Worm (Caenorhabditis elegans) whole organism, young adult: ENCODE measurements around the gene D2021.4.
A peak's percentile ranks its signal among the peaks of the same experiment; 100 is the strongest.

ENCODE experiments used
- B0019.2 ChIP-seq: fragments of 200-800 bp; sonication (Bioruptor generic); conservative IDR thresholded peaks from 2 replicates; pipeline ENCODE4 v1.3.6; 2022; ENCODE audit warnings: missing genetic modification reagents, missing genetic modification characterization, missing compliant biosample characterization
- B0336.3 ChIP-seq: fragments of 200-800 bp; sonication (Bioruptor generic); IDR thresholded peaks from 2 replicates; pipeline ENCODE4 v1.3.6; 2022; ENCODE audit warnings: missing genetic modification characterization, missing compliant biosample characterization
- C17E4.6 ChIP-seq: fragments of 200-800 bp; sonication (Bioruptor generic); IDR thresholded peaks from 2 replicates; pipeline ENCODE4 v1.3.6; 2022; ENCODE audit warnings: missing genetic modification reagents, missing genetic modification characterization, missing compliant biosample characterization
- F57C9.4 ChIP-seq: sonication (generic microtip); optimal IDR thresholded peaks from 2 replicates; lab custom pipeline; 2017; ENCODE audit warnings: mild to moderate bottlenecking, missing genetic modification characterization, missing compliant biosample characterization
- K12H6.12 ChIP-seq: fragments of 200-800 bp; sonication (Bioruptor generic); optimal IDR thresholded peaks from 2 replicates; lab custom pipeline; 2018; ENCODE audit warnings: mild to moderate bottlenecking, missing genetic modification characterization, missing compliant biosample characterization
- ZK185.1 ChIP-seq: sonication (generic microtip); optimal IDR thresholded peaks from 2 replicates; lab custom pipeline; 2016; ENCODE audit warnings: mild to moderate bottlenecking, missing genetic modification characterization, missing compliant biosample characterization; ENCODE audit not compliant: poor library complexity, severe bottlenecking
- akir-1 ChIP-seq: fragments of 200-800 bp; sonication (Bioruptor generic); optimal IDR thresholded peaks from 2 replicates; lab custom pipeline; 2018; ENCODE audit warnings: mild to moderate bottlenecking, missing genetic modification characterization, moderate library complexity, missing compliant biosample characterization
- athp-1 ChIP-seq: sonication (generic microtip); optimal IDR thresholded peaks from 2 replicates; lab custom pipeline; 2017; ENCODE audit warnings: mild to moderate bottlenecking, missing genetic modification characterization, missing compliant biosample characterization
- attf-3 ChIP-seq: fragments of 200-800 bp; sonication (Bioruptor generic); conservative IDR thresholded peaks from 2 replicates; pipeline ENCODE4 v1.3.6; 2022; ENCODE audit warnings: missing genetic modification reagents, missing genetic modification characterization, missing compliant biosample characterization
- bed-1 ChIP-seq: fragments of 200-800 bp; sonication (Bioruptor generic); IDR thresholded peaks from 2 replicates; pipeline ENCODE4 v1.3.6; 2022; ENCODE audit warnings: missing genetic modification reagents, missing genetic modification characterization, missing compliant biosample characterization
- cebp-1 ChIP-seq, 2 experiments: fragments of 200-800 bp in 1 of 2; sonication (Bioruptor generic) in 1 of 2; sonication (generic microtip) in 1 of 2; IDR thresholded peaks in 1 of 2; optimal IDR thresholded peaks in 1 of 2; 2 replicates each; pipeline versions ENCODE4 v1.3.6 to Lab custom; 2017 to 2022; ENCODE audit warnings: missing compliant biosample characterization in 2 of 2, missing genetic modification characterization in 2 of 2, mild to moderate bottlenecking in 1 of 2, missing genetic modification reagents in 1 of 2, moderate library complexity in 1 of 2
- ceh-40 ChIP-seq: fragments of 200-800 bp; sonication (Bioruptor generic); IDR thresholded peaks from 2 replicates; pipeline ENCODE4 v1.3.6; 2022; ENCODE audit warnings: missing genetic modification characterization, missing compliant biosample characterization
- ceh-79 ChIP-seq: sonication (generic microtip); optimal IDR thresholded peaks from 2 replicates; lab custom pipeline; 2017; ENCODE audit warnings: mild to moderate bottlenecking, missing genetic modification characterization, missing compliant biosample characterization
- egl-18 ChIP-seq: fragments of 200-800 bp; sonication (Bioruptor generic); IDR thresholded peaks from 2 replicates; pipeline ENCODE4 v1.3.6; 2022; ENCODE audit warnings: missing genetic modification reagents, missing genetic modification characterization, missing compliant biosample characterization
- egl-44 ChIP-seq: fragments of 200-800 bp; sonication (Bioruptor generic); IDR thresholded peaks from 2 replicates; pipeline ENCODE4 v1.3.6; 2022; ENCODE audit warnings: missing genetic modification reagents, missing genetic modification characterization, missing compliant biosample characterization
- ets-4 ChIP-seq: fragments of 200-800 bp; sonication (Bioruptor generic); optimal IDR thresholded peaks from 2 replicates; lab custom pipeline; 2018; ENCODE audit warnings: mild to moderate bottlenecking, missing genetic modification characterization, missing compliant biosample characterization
- gei-17 ChIP-seq: fragments of 200-800 bp; sonication (Bioruptor generic); optimal IDR thresholded peaks from 2 replicates; lab custom pipeline; 2018; ENCODE audit warnings: mild to moderate bottlenecking, missing genetic modification characterization, missing compliant biosample characterization
- him-1 ChIP-seq: sonication (generic microtip); optimal IDR thresholded peaks from 2 replicates; lab custom pipeline; 2016; ENCODE audit warnings: missing genotype, missing genetic modification reagents, missing genetic modification characterization, missing compliant biosample characterization
- hlh-12 ChIP-seq: sonication (generic microtip); optimal IDR thresholded peaks from 2 replicates; lab custom pipeline; 2016; ENCODE audit warnings: missing genetic modification characterization, missing compliant biosample characterization
- hmg-1.2 ChIP-seq: fragments of 200-800 bp; sonication (Bioruptor generic); IDR thresholded peaks from 2 replicates; pipeline ENCODE4 v1.3.6; 2022; ENCODE audit warnings: missing genetic modification reagents, missing genetic modification characterization, missing compliant biosample characterization
- hrde-1 ChIP-seq: sonication (generic microtip); optimal IDR thresholded peaks from 2 replicates; lab custom pipeline; 2016; ENCODE audit warnings: missing genetic modification characterization, mild to moderate bottlenecking, missing compliant biosample characterization, moderate library complexity, missing genotype, missing genetic modification reagents, borderline replicate concordance
- let-526 ChIP-seq: fragments of 200-800 bp; sonication (Bioruptor generic); IDR thresholded peaks from 2 replicates; pipeline ENCODE4 v1.3.6; 2022; ENCODE audit warnings: missing genetic modification reagents, missing genetic modification characterization, missing compliant biosample characterization
- lin-40 ChIP-seq: sonication (generic microtip); optimal IDR thresholded peaks from 2 replicates; lab custom pipeline; 2016; ENCODE audit warnings: missing genetic modification characterization, mild to moderate bottlenecking, missing compliant biosample characterization, missing genotype, missing genetic modification reagents
- madf-10 ChIP-seq: sonication (generic microtip); optimal IDR thresholded peaks from 2 replicates; lab custom pipeline; 2016; ENCODE audit warnings: mild to moderate bottlenecking, missing genetic modification characterization, missing compliant biosample characterization
- madf-3 ChIP-seq: fragments of 200-800 bp; sonication (Bioruptor generic); IDR thresholded peaks from 2 replicates; pipeline ENCODE4 v1.3.6; 2022; ENCODE audit warnings: missing genetic modification reagents, missing genetic modification characterization, missing compliant biosample characterization
- mcd-1 ChIP-seq: fragments of 200-800 bp; sonication (Bioruptor generic); IDR thresholded peaks from 2 replicates; pipeline ENCODE4 v1.3.6; 2022; ENCODE audit warnings: missing genetic modification reagents, missing genetic modification characterization, missing compliant biosample characterization
- nfya-2 ChIP-seq: fragments of 200-800 bp; sonication (Bioruptor generic); IDR thresholded peaks from 2 replicates; pipeline ENCODE4 v1.3.6; 2022; ENCODE audit warnings: missing genetic modification reagents, missing genetic modification characterization, missing compliant biosample characterization
- nfyb-1 ChIP-seq: fragments of 200-800 bp; sonication (Bioruptor generic); IDR thresholded peaks from 2 replicates; pipeline ENCODE4 v1.3.6; 2022; ENCODE audit warnings: missing genetic modification reagents, missing genetic modification characterization, missing compliant biosample characterization
- zfh-2 ChIP-seq: fragments of 200-800 bp; sonication (Bioruptor generic); conservative IDR thresholded peaks from 2 replicates; pipeline ENCODE4 v1.3.6; 2022; ENCODE audit warnings: missing genetic modification reagents, missing genetic modification characterization, missing compliant biosample characterization
- zim-3 ChIP-seq: sonication (generic microtip); optimal IDR thresholded peaks from 2 replicates; lab custom pipeline; 2017; ENCODE audit warnings: mild to moderate bottlenecking, missing genetic modification characterization, moderate library complexity, missing compliant biosample characterization
- ztf-18 ChIP-seq: sonication (generic microtip); optimal IDR thresholded peaks from 2 replicates; lab custom pipeline; 2016; ENCODE audit warnings: missing genotype, mild to moderate bottlenecking, missing genetic modification characterization, missing compliant biosample characterization
- ztf-6 ChIP-seq: fragments of 200-800 bp; sonication (Bioruptor generic); IDR thresholded peaks from 2 replicates; pipeline ENCODE4 v1.3.6; 2022; ENCODE audit warnings: missing genetic modification reagents, missing genetic modification characterization, missing compliant biosample characterization

Gene D2021.4

ce11 chrX:8556614-8557196, 7.8 kb upstream of the D2021.4 start, which contains the start of gene utx-1:
Gene utx-1 (plus strand): TSS chrX:8557146.
- TF ChIP-seq him-1 (tag; lab: Kevin White, UChicago) (no peak), zfh-2 (GFP tag; lab: Robert Waterston, UW) (peak; percentile 44; the same call in 1 of the 2 replicates), ZK185.1 (tag; lab: Kevin White, UChicago) (peak; percentile 16), cebp-1 (GFP tag; IDR thresholded peaks at IDR 0.05; lab: Robert Waterston, UW) (peak; percentile 86), cebp-1 (tag; optimal IDR thresholded peaks at IDR 0.05; lab: Kevin White, UChicago) (peak; percentile 98), attf-3 (GFP tag; lab: Robert Waterston, UW) (peak; percentile 78), hmg-1.2 (GFP tag; lab: Robert Waterston, UW) (peak; percentile 83; the same call in 1 of the 2 replicates), ztf-18 (tag; lab: Kevin White, UChicago) (peak; percentile 9), B0336.3 (GFP tag; lab: Robert Waterston, UW) (no peak), lin-40 (tag; lab: Kevin White, UChicago) (peak; percentile 30)

- TF ChIP-seq B0019.2 (GFP tag; lab: Robert Waterston, UW) (no peak), ztf-6 (GFP tag; lab: Robert Waterston, UW) (no peak), akir-1 (GFP tag; lab: Kevin White, UChicago) (no peak), ets-4 (GFP tag; lab: Kevin White, UChicago) (no peak), madf-3 (GFP tag; lab: Robert Waterston, UW) (no peak), madf-10 (tag; lab: Kevin White, UChicago) (no peak), hlh-12 (tag; lab: Kevin White, UChicago) (no peak), hrde-1 (tag; lab: Kevin White, UChicago) (no peak), gei-17 (no peak), C17E4.6 (GFP tag; lab: Robert Waterston, UW) (no peak), egl-44 (GFP tag; lab: Robert Waterston, UW) (no peak), B0336.3 (GFP tag; lab: Robert Waterston, UW) (no peak), nfyb-1 (GFP tag; lab: Robert Waterston, UW) (no peak), F57C9.4 (tag; lab: Kevin White, UChicago) (no peak), zim-3 (tag; lab: Kevin White, UChicago) (no peak), ceh-79 (tag; lab: Kevin White, UChicago) (no peak), nfya-2 (GFP tag; lab: Robert Waterston, UW) (no peak), ceh-40 (no peak), bed-1 (GFP tag; lab: Robert Waterston, UW) (no peak), athp-1 (tag; lab: Kevin White, UChicago) (no peak)
These were observed 5.2 kb upstream of the D2021.4 start for ce11 chrX:8554029-8554428.

ce11 chrX:8551687-8552327, 2.9 kb upstream of the D2021.4 start, which contains the start of gene dhhc-14:
Gene dhhc-14 (plus strand): TSS chrX:8552277.
- TF ChIP-seq ZK185.1 (tag; lab: Kevin White, UChicago) (no peak), egl-18 (GFP tag; lab: Robert Waterston, UW) (0 out of 2 replicates have a peak, but pooled peaks have one; percentile 27), K12H6.12 (tag; lab: Kevin White, UChicago) (peak; percentile 10), mcd-1 (peak; percentile 84), nfya-2 (GFP tag; lab: Robert Waterston, UW) (no peak), let-526 (GFP tag; lab: Robert Waterston, UW) (no peak), cebp-1 (GFP tag; IDR thresholded peaks at IDR 0.05; lab: Robert Waterston, UW) (no peak), cebp-1 (tag; optimal IDR thresholded peaks at IDR 0.05; lab: Kevin White, UChicago) (peak; percentile 26), zfh-2 (GFP tag; lab: Robert Waterston, UW) (peak; percentile 51; the same call in 1 of the 2 replicates)
